Fruit fly (Drosophila melanogaster) whole organism, prepupa: ENCODE data around the gene CG10993.

Source experiments
- Blimp-1 ChIP-seq: fragments of 200-800 bp; sonication (Bioruptor generic); optimal IDR thresholded peaks from 3 replicates; lab custom pipeline; 2017; ENCODE audit warnings: missing biosample characterization, missing genetic modification characterization, mild to moderate bottlenecking, moderate library complexity, missing genetic modification reagents
- CG10631 ChIP-seq: fragments of 200-800 bp; sonication (Bioruptor generic); optimal IDR thresholded peaks from 2 replicates; lab custom pipeline; 2016; ENCODE audit warnings: missing biosample characterization, missing genetic modification characterization
- CG10669 ChIP-seq: fragments of 200-800 bp; sonication (Bioruptor generic); optimal IDR thresholded peaks from 3 replicates; lab custom pipeline; 2018; ENCODE audit warnings: missing biosample characterization, mild to moderate bottlenecking, missing genetic modification characterization, moderate library complexity
- CG11902 ChIP-seq: fragments of 200-800 bp; sonication (Bioruptor generic); optimal IDR thresholded peaks from 3 replicates; lab custom pipeline; 2016; ENCODE audit warnings: missing biosample characterization, missing genetic modification characterization
- CG1621 ChIP-seq: fragments of 200-800 bp; sonication (Bioruptor generic); optimal IDR thresholded peaks from 3 replicates; lab custom pipeline; 2018; ENCODE audit warnings: missing biosample characterization, mild to moderate bottlenecking, missing genetic modification characterization
- CG3032 ChIP-seq: fragments of 200-800 bp; optimal IDR thresholded peaks from 2 replicates; lab custom pipeline; 2019; ENCODE audit warnings: missing biosample characterization, mild to moderate bottlenecking, missing genetic modification characterization, moderate library complexity
- CG32006 ChIP-seq: fragments of 200-800 bp; sonication (Bioruptor generic); optimal IDR thresholded peaks from 3 replicates; lab custom pipeline; 2017; ENCODE audit warnings: missing biosample characterization, mild to moderate bottlenecking, missing genetic modification characterization
- CG34406 ChIP-seq: fragments of 200-800 bp; sonication (Bioruptor generic); optimal IDR thresholded peaks from 3 replicates; lab custom pipeline; 2016; ENCODE audit warnings: missing biosample characterization, missing genetic modification characterization
- CG3919 ChIP-seq: fragments of 200-800 bp; sonication (Bioruptor generic); optimal IDR thresholded peaks from 3 replicates; lab custom pipeline; 2016; ENCODE audit warnings: missing biosample characterization, missing genetic modification characterization
- CG4318 ChIP-seq: fragments of 200-800 bp; sonication (Bioruptor generic); optimal IDR thresholded peaks from 3 replicates; lab custom pipeline; 2017; ENCODE audit warnings: missing biosample characterization, mild to moderate bottlenecking, missing genetic modification characterization
- CG6163 ChIP-seq: fragments of 200-800 bp; sonication (Bioruptor generic); IDR thresholded peaks from 3 replicates; pipeline ENCODE4 v1.3.6; 2022; ENCODE audit warnings: missing biosample characterization, missing genetic modification characterization
- CG6808 ChIP-seq: fragments of 200-800 bp; sonication (Bioruptor generic); optimal IDR thresholded peaks from 3 replicates; lab custom pipeline; 2017; ENCODE audit warnings: missing biosample characterization, missing genetic modification characterization, mild to moderate bottlenecking, moderate library complexity, missing genetic modification reagents
- CG7368 ChIP-seq: fragments of 200-800 bp; sonication (Bioruptor generic); optimal IDR thresholded peaks from 3 replicates; lab custom pipeline; 2016; ENCODE audit warnings: missing biosample characterization, missing genetic modification characterization
- CG8119 ChIP-seq: fragments of 200-800 bp; sonication (Bioruptor generic); IDR thresholded peaks from 3 replicates; pipeline ENCODE4 v1.3.6; 2022; ENCODE audit warnings: missing biosample characterization, missing genetic modification characterization
- CG8319 ChIP-seq: fragments of 200-800 bp; sonication (Bioruptor generic); optimal IDR thresholded peaks from 3 replicates; lab custom pipeline; 2016; ENCODE audit warnings: missing biosample characterization, missing genetic modification characterization
- CG8632 ChIP-seq: fragments of 200-800 bp; sonication (Bioruptor generic); optimal IDR thresholded peaks from 3 replicates; lab custom pipeline; 2016; ENCODE audit warnings: missing biosample characterization, missing genetic modification characterization
- CG9139 ChIP-seq: fragments of 200-800 bp; sonication (Bioruptor generic); optimal IDR thresholded peaks from 3 replicates; lab custom pipeline; 2017; ENCODE audit warnings: missing biosample characterization, mild to moderate bottlenecking, missing genetic modification characterization
- Eip78C ChIP-seq: fragments of 200-800 bp; sonication (Bioruptor generic); peaks from one replicate; lab custom pipeline; 2016; ENCODE audit warnings: missing biosample characterization, missing genetic modification characterization
- Ets21C ChIP-seq: fragments of 200-800 bp; sonication (Bioruptor generic); optimal IDR thresholded peaks from 3 replicates; lab custom pipeline; 2016; ENCODE audit warnings: missing biosample characterization, missing genetic modification characterization
- Gug ChIP-seq: fragments of 200-800 bp; sonication (Bioruptor generic); IDR thresholded peaks from 2 replicates; pipeline ENCODE4 v1.3.6; 2022; ENCODE audit warnings: missing biosample characterization, missing genetic modification characterization
- Hr38 ChIP-seq: sonication (Bioruptor generic); optimal IDR thresholded peaks from 2 replicates; lab custom pipeline; 2016; ENCODE audit warnings: missing biosample characterization, missing genetic modification characterization
- Hr4 ChIP-seq: fragments of 200-800 bp; sonication (Bioruptor generic); optimal IDR thresholded peaks from 3 replicates; lab custom pipeline; 2016; ENCODE audit warnings: missing biosample characterization, missing genetic modification characterization
- OdsH ChIP-seq: fragments of 200-800 bp; sonication (Bioruptor generic); optimal IDR thresholded peaks from 3 replicates; lab custom pipeline; 2016; ENCODE audit warnings: missing biosample characterization, missing genetic modification characterization
- Smox ChIP-seq: fragments of 200-800 bp; sonication (Bioruptor generic); optimal IDR thresholded peaks from 3 replicates; lab custom pipeline; 2016; ENCODE audit warnings: missing biosample characterization, missing genetic modification characterization
- Sox102F ChIP-seq: fragments of 200-800 bp; sonication (Bioruptor generic); optimal IDR thresholded peaks from 2 replicates; lab custom pipeline; 2016; ENCODE audit warnings: missing biosample characterization, mild to moderate bottlenecking, missing genetic modification characterization
- Sox15 ChIP-seq: fragments of 200-800 bp; sonication (Bioruptor generic); optimal IDR thresholded peaks from 3 replicates; lab custom pipeline; 2016; ENCODE audit warnings: missing biosample characterization, missing genetic modification characterization
- acj6 ChIP-seq: fragments of 200-800 bp; sonication (Bioruptor generic); optimal IDR thresholded peaks from 3 replicates; lab custom pipeline; 2016; ENCODE audit warnings: missing biosample characterization, missing genetic modification characterization
- cyc ChIP-seq: fragments of 200-800 bp; sonication (Bioruptor generic); optimal IDR thresholded peaks from 3 replicates; lab custom pipeline; 2016; ENCODE audit warnings: missing biosample characterization, missing genetic modification characterization
- eg ChIP-seq: fragments of 200-800 bp; sonication (Bioruptor generic); IDR thresholded peaks from 3 replicates; pipeline ENCODE4 v1.3.6; 2022; ENCODE audit warnings: missing biosample characterization, missing genetic modification characterization
- esn ChIP-seq: fragments of 200-800 bp; sonication (Bioruptor generic); optimal IDR thresholded peaks from 2 replicates; lab custom pipeline; 2016; ENCODE audit warnings: missing biosample characterization, mild to moderate bottlenecking, missing genetic modification characterization, moderate library complexity
- fd59A ChIP-seq: fragments of 200-800 bp; sonication (Bioruptor generic); optimal IDR thresholded peaks from 2 replicates; lab custom pipeline; 2017; ENCODE audit warnings: missing biosample characterization, mild to moderate bottlenecking, missing genetic modification characterization, missing genetic modification reagents
- fd85E ChIP-seq: fragments of 200-800 bp; sonication (Bioruptor generic); optimal IDR thresholded peaks from 3 replicates; lab custom pipeline; 2016; ENCODE audit warnings: missing biosample characterization, missing genetic modification characterization
- fkh ChIP-seq: fragments of 200-800 bp; sonication (Bioruptor generic); optimal IDR thresholded peaks from 3 replicates; lab custom pipeline; 2017; ENCODE audit warnings: missing biosample characterization, mild to moderate bottlenecking, missing genetic modification characterization, moderate library complexity
- lz ChIP-seq: fragments of 200-800 bp; sonication (Bioruptor generic); optimal IDR thresholded peaks from 3 replicates; lab custom pipeline; 2016; ENCODE audit warnings: missing biosample characterization, missing genetic modification characterization
- net ChIP-seq: fragments of 200-800 bp; sonication (Bioruptor generic); optimal IDR thresholded peaks from 3 replicates; lab custom pipeline; 2016; ENCODE audit warnings: missing biosample characterization, missing genetic modification characterization
- pdm3 ChIP-seq: fragments of 200-800 bp; sonication (Bioruptor generic); optimal IDR thresholded peaks from 3 replicates; lab custom pipeline; 2016; ENCODE audit warnings: missing biosample characterization, missing genetic modification characterization
- salr ChIP-seq, 2 experiments: fragments of 200-800 bp; sonication (Bioruptor generic); optimal IDR thresholded peaks; 3 replicates each; lab custom pipeline; 2016 to 2018; ENCODE audit warnings: missing biosample characterization in 2 of 2, missing genetic modification characterization in 2 of 2, mild to moderate bottlenecking in 1 of 2
- ss ChIP-seq, 2 experiments: fragments of 200-800 bp; sonication (Bioruptor generic); optimal IDR thresholded peaks; 2 replicates in 1 of 2; 3 replicates in 1 of 2; lab custom pipeline; 2017 to 2018; ENCODE audit warnings: mild to moderate bottlenecking in 2 of 2, missing biosample characterization in 2 of 2, missing genetic modification characterization in 2 of 2, moderate library complexity in 1 of 2
- svp ChIP-seq: fragments of 200-800 bp; sonication (Bioruptor generic); peaks from one replicate; lab custom pipeline; 2016; ENCODE audit warnings: missing biosample characterization, missing genetic modification characterization
- vri ChIP-seq: fragments of 200-800 bp; sonication (Bioruptor generic); optimal IDR thresholded peaks from 3 replicates; lab custom pipeline; 2016; ENCODE audit warnings: missing biosample characterization, mild to moderate bottlenecking, missing genetic modification characterization

Gene CG10993

DNA sequence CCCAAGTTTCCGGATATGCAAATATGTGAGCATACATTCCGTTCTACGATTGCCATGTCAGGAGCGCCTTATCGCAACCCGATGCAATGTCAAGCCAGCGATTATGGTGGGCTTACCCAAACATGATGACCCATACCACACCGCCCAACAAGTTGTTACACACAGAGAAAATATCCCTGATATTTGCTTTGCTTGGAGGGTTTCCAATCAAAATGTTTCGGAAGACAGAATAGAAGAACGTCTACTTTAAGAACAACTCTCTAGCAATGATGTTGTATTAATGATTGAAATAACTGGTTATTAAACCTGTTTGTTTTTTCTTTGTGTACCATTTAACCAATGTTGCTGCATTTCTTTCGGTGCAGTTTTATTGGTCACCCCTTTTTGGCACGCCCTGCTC lies 9.8 kb upstream of the CG10993 start (continued):
- TF ChIP-seq CG34406 (peak; percentile 6), fd85E (GFP tag; lab: Kevin White, UChicago) (no peak), vri (no peak), CG10669 (GFP tag; lab: Kevin White, UChicago) (no peak), CG10631 (peak; percentile 6), svp (GFP tag; lab: Kevin White, UChicago) (peak; percentile 71), Blimp-1 (GFP tag; lab: Kevin White, UChicago) (no peak), fkh (GFP tag; lab: Kevin White, UChicago) (no peak), CG6808 (GFP tag; lab: Kevin White, UChicago) (no peak), esn (GFP tag; lab: Kevin White, UChicago) (peak; percentile 40), Hr38 (GFP tag; lab: Kevin White, UChicago) (no peak), Hr4 (GFP tag; lab: Kevin White, UChicago) (no peak), CG9139 (no peak)

- no peak for TF ChIP-seq CG1621
These were observed 6.6 kb upstream of the CG10993 start, which contains the start of gene CG10996 for dm6 chrX:13797538-13797937. CG10996 (minus strand) TSS chrX:13797638.

DNA sequence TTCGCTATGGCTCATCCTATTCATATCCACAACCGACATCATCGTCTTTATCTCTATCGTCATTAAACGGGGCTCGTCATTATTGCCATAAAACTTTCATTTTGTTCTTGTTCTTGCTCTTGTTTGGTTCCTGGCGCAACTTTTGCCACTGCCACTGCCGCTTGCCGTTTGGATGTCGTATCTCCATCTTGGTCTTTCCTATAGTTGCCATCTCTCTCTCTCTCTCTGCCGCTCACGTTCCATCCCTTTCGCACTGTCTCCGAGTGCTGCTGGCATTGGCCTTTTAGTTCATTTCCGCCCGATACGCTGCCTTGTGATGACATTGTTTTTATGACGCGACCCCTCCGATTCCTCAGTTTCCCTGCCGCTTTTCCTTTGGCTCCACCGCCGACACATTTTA lies 1.6 kb upstream of the CG10993 start:
- TF ChIP-seq lz (no peak), eg (GFP tag; lab: Robert Waterston, UW) (no peak), CG3919 (GFP tag; lab: Kevin White, UChicago) (no peak), Eip78C (GFP tag; lab: Kevin White, UChicago) (peak; percentile 11), Hr38 (GFP tag; lab: Kevin White, UChicago) (no peak), svp (GFP tag; lab: Kevin White, UChicago) (peak; percentile 17), ss (GFP tag; optimal IDR thresholded peaks at IDR 0.05; lab: Kevin White, UChicago) (no peak), OdsH (GFP tag; lab: Kevin White, UChicago) (no peak)

DNA sequence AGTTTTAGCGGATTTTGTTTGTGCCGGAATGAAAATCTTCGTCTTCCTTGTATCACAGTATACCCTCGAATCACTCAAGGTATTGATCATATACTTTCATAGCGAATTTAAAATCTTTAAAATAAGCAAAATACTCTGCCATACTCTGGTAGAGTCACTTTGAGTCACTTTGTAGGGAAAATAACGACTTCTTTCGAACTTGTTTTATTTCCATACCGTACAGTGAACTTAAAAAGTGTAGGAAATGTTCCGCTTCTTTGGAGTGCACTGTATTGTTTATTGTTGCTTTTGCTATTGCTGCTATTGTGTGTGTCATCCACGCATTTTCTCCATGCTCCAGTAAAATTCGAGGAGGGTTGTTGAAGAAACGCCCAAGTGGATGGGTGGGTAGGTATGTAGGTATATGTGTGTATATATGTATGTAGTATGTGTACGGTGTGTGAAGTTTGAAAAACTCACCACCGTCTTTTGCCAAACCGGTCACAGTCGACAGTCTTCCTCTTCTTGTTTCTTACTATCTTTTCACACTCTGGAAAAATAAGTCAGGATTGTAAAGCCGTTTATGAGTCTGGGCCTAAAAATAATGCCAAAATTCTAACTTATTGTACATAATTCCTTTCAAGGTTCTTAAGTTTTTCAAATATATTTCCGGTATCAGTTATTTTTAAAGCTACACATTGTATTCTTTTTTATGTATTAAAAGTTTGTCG lies 1.8 kb downstream of the CG10993 start:
- TF ChIP-seq CG6163 (GFP tag; lab: Robert Waterston, UW) = 0 out of 3 replicates have a peak, but pooled peaks have one; percentile 32
- 0 out of 2 replicates have a peak, but pooled peaks have one; percentile 7 for TF ChIP-seq Gug
- no peak for TF ChIP-seq Ets21C (GFP tag; lab: Kevin White, UChicago)
- peak; percentile 18 for TF ChIP-seq fd59A (GFP tag; lab: Kevin White, UChicago)
- TF ChIP-seq acj6 = peak; percentile 1
- TF ChIP-seq Hr4 (GFP tag; lab: Kevin White, UChicago) = peak; percentile 23
- peak; percentile 36 for TF ChIP-seq CG3032 (tag; lab: Kevin White, UChicago)
- peak; percentile 2 for TF ChIP-seq cyc (GFP tag; lab: Kevin White, UChicago)
- TF ChIP-seq CG4318 (GFP tag; lab: Kevin White, UChicago) = no peak
- no peak for TF ChIP-seq net (GFP tag; lab: Kevin White, UChicago)
- TF ChIP-seq ss (GFP tag; optimal IDR thresholded peaks at IDR 0.05; lab: Kevin White, UChicago) = peak in 1 of 2 experiments; percentile 9
- TF ChIP-seq CG7368 (GFP tag; lab: Kevin White, UChicago) = peak; percentile 13
- TF ChIP-seq CG10669 (GFP tag; lab: Kevin White, UChicago) = no peak
- no peak for TF ChIP-seq eg (GFP tag; lab: Robert Waterston, UW)
- TF ChIP-seq CG8632 (GFP tag; lab: Kevin White, UChicago) = no peak
- TF ChIP-seq CG8119 (GFP tag; lab: Robert Waterston, UW) = no peak
- TF ChIP-seq Smox (GFP tag; lab: Kevin White, UChicago) = no peak
- peak; percentile 37 for TF ChIP-seq Eip78C (GFP tag; lab: Kevin White, UChicago)
- TF ChIP-seq CG8319 = no peak
- TF ChIP-seq CG32006 (GFP tag; lab: Kevin White, UChicago) = peak; percentile 22
- peak in 1 of 2 experiments; percentile 23 for TF ChIP-seq salr (GFP tag; optimal IDR thresholded peaks at IDR 0.05; lab: Kevin White, UChicago)
- peak; percentile 39 for TF ChIP-seq CG10631
- peak; percentile 8 for TF ChIP-seq Sox102F (GFP tag; lab: Kevin White, UChicago)
- no peak for TF ChIP-seq CG9139
- TF ChIP-seq Sox15 (GFP tag; lab: Kevin White, UChicago) = no peak
- TF ChIP-seq CG11902 (GFP tag; lab: Kevin White, UChicago) = no peak
- peak; percentile 58 for TF ChIP-seq svp (GFP tag; lab: Kevin White, UChicago)
- TF ChIP-seq pdm3 = peak; percentile 14
